Worm (Caenorhabditis elegans): Measurements from ENCODE around the gene F41C3.2.

ce11 chrII:4776933-4777332, 27.2 kb downstream of the F41C3.2 start, which contains the start of gene F26G1.11:
- TF ChIP-seq tbx-37 (GFP tag; conservative IDR thresholded peaks at IDR 0.05) (no peak), flt-1 (GFP tag; IDR thresholded peaks at IDR 0.05) (no peak), hnd-1 (tag; optimal IDR thresholded peaks at IDR 0.05) (no peak), scrt-1 (GFP tag; IDR thresholded peaks at IDR 0.05) (no peak), hmbx-1 (tag; optimal IDR thresholded peaks at IDR 0.05) (no peak)
